Worm (Caenorhabditis elegans) whole organism, L2 larva: ENCODE data around the gene suex-1.
A peak's percentile ranks its signal among the peaks of the same experiment; 100 is the strongest.
"Not testable (repeated sequence)": the region's sequence is repeated elsewhere in the genome, so short reads cannot be mapped to it uniquely, and the experiment has no call there.

ENCODE experiments used
- C34F6.9 ChIP-seq: fragments of 150-350 bp; optimal IDR thresholded peaks from 2 replicates; lab custom pipeline; 2014; ENCODE audit warnings: missing biosample characterization, missing genetic modification characterization
- F13H6.1 ChIP-seq: sonication (generic microtip); optimal IDR thresholded peaks from 2 replicates; lab custom pipeline; 2016; ENCODE audit warnings: missing genetic modification characterization, missing compliant biosample characterization
- Y55F3AM.14 ChIP-seq: fragments of 200-800 bp; sonication (Bioruptor generic); optimal IDR thresholded peaks from 2 replicates; lab custom pipeline; 2018; ENCODE audit warnings: mild to moderate bottlenecking, missing genetic modification characterization, missing compliant biosample characterization
- ZK546.5 ChIP-seq: sonication (generic microtip); optimal IDR thresholded peaks from 2 replicates; lab custom pipeline; 2017; ENCODE audit warnings: missing biosample characterization, missing genetic modification characterization
- alr-1 ChIP-seq: fragments of 150-350 bp; optimal IDR thresholded peaks from 2 replicates; lab custom pipeline; 2014; ENCODE audit warnings: missing biosample characterization, missing genetic modification characterization
- aly-2 ChIP-seq: fragments of 150-350 bp; optimal IDR thresholded peaks from 2 replicates; lab custom pipeline; 2014; ENCODE audit warnings: missing biosample characterization, missing genetic modification characterization
- ama-1 ChIP-seq: fragments of 150-350 bp; optimal IDR thresholded peaks from 2 replicates; lab custom pipeline; 2018; ENCODE audit warnings: inconsistent platforms
- ceh-16 ChIP-seq: fragments of 150-350 bp; optimal IDR thresholded peaks from 2 replicates; lab custom pipeline; 2014; ENCODE audit warnings: missing biosample characterization, missing genetic modification characterization
- dmd-4 ChIP-seq: sonication (generic microtip); optimal IDR thresholded peaks from 2 replicates; lab custom pipeline; 2017; ENCODE audit warnings: missing biosample characterization, missing genetic modification characterization
- egl-27 ChIP-seq: sonication (generic microtip); optimal IDR thresholded peaks from 3 replicates; lab custom pipeline; 2017; ENCODE audit warnings: missing biosample characterization, missing genetic modification reagents, missing genetic modification characterization
- elt-3 ChIP-seq: sonication (generic microtip); optimal IDR thresholded peaks from 2 replicates; lab custom pipeline; 2017; ENCODE audit warnings: missing biosample characterization, missing genetic modification characterization
- fos-1 ChIP-seq: fragments of 150-350 bp; optimal IDR thresholded peaks from 2 replicates; lab custom pipeline; 2014; ENCODE audit warnings: missing biosample characterization, missing genetic modification characterization
- gmeb-1 ChIP-seq: fragments of 150-350 bp; optimal IDR thresholded peaks from 2 replicates; lab custom pipeline; 2014; ENCODE audit warnings: missing biosample characterization, missing genetic modification characterization
- lin-13 ChIP-seq: fragments of 150-350 bp; optimal IDR thresholded peaks from 2 replicates; lab custom pipeline; 2014; ENCODE audit warnings: missing biosample characterization, missing genetic modification reagents, missing genetic modification characterization
- lin-39 ChIP-seq: fragments of 150-350 bp; optimal IDR thresholded peaks from 2 replicates; lab custom pipeline; 2014; ENCODE audit warnings: missing biosample characterization, missing genetic modification reagents, missing genetic modification characterization
- lsy-2 ChIP-seq, 2 experiments: fragments of 150-350 bp in 1 of 2; sonication (generic microtip) in 1 of 2; optimal IDR thresholded peaks; 2 replicates each; lab custom pipeline; 2014 to 2017; ENCODE audit warnings: missing biosample characterization in 2 of 2, missing genetic modification characterization in 2 of 2
- mbf-1 ChIP-seq: sonication (generic microtip); optimal IDR thresholded peaks from 2 replicates; lab custom pipeline; 2017; ENCODE audit warnings: missing biosample characterization, missing genetic modification characterization
- nhr-10 ChIP-seq: sonication (generic microtip); optimal IDR thresholded peaks from 2 replicates; lab custom pipeline; 2017; ENCODE audit warnings: missing biosample characterization, missing genetic modification characterization
- nhr-12 ChIP-seq: fragments of 150-350 bp; optimal IDR thresholded peaks from 2 replicates; lab custom pipeline; 2014; ENCODE audit warnings: missing biosample characterization, missing genetic modification characterization
- nhr-21 ChIP-seq: fragments of 150-350 bp; optimal IDR thresholded peaks from 2 replicates; lab custom pipeline; 2014; ENCODE audit warnings: missing biosample characterization, missing genetic modification characterization
- nhr-23 ChIP-seq: fragments of 150-350 bp; optimal IDR thresholded peaks from 2 replicates; lab custom pipeline; 2014; ENCODE audit warnings: missing biosample characterization, missing genetic modification reagents, missing genetic modification characterization
- nhr-25 ChIP-seq: fragments of 150-350 bp; sonication (generic microtip); optimal IDR thresholded peaks from 3 replicates; lab custom pipeline; 2014; ENCODE audit warnings: missing biosample characterization, missing genetic modification characterization
- nhr-6 ChIP-seq: fragments of 150-350 bp; optimal IDR thresholded peaks from 2 replicates; lab custom pipeline; 2014; ENCODE audit warnings: missing biosample characterization, missing genetic modification characterization
- sma-3 ChIP-seq: sonication (generic microtip); optimal IDR thresholded peaks from 2 replicates; lab custom pipeline; 2016; ENCODE audit warnings: missing genetic modification reagents, missing genetic modification characterization, missing compliant biosample characterization
- sma-9 ChIP-seq, 2 experiments: fragments of 150-350 bp in 1 of 2; sonication (generic microtip) in 1 of 2; optimal IDR thresholded peaks; 2 replicates each; lab custom pipeline; 2014 to 2016; ENCODE audit warnings: missing genetic modification characterization in 2 of 2, mild to moderate bottlenecking in 1 of 2, missing biosample characterization in 1 of 2, missing compliant biosample characterization in 1 of 2, missing genetic modification reagents in 1 of 2, moderate library complexity in 1 of 2
- snpc-4 ChIP-seq: fragments of 150-350 bp; optimal IDR thresholded peaks from 2 replicates; lab custom pipeline; 2014; ENCODE audit warnings: missing biosample characterization, missing genetic modification characterization
- unc-55 ChIP-seq: fragments of 150-350 bp; sonication (generic microtip); optimal IDR thresholded peaks from 3 replicates; lab custom pipeline; 2014; ENCODE audit warnings: missing biosample characterization, missing genetic modification reagents, missing genetic modification characterization
- unc-62 ChIP-seq: fragments of 150-350 bp; optimal IDR thresholded peaks from 2 replicates; lab custom pipeline; 2014; ENCODE audit warnings: missing biosample characterization, missing genetic modification reagents, missing genetic modification characterization
- zag-1 ChIP-seq: fragments of 150-350 bp; optimal IDR thresholded peaks from 2 replicates; lab custom pipeline; 2014; ENCODE audit warnings: missing biosample characterization, missing genetic modification characterization
- ztf-1 ChIP-seq: fragments of 200-800 bp; sonication (Bioruptor generic); conservative IDR thresholded peaks from 2 replicates; pipeline ENCODE4 v1.3.6; 2022; ENCODE audit warnings: missing genetic modification characterization, missing compliant biosample characterization
- ztf-11 ChIP-seq: sonication (generic microtip); optimal IDR thresholded peaks from 2 replicates; lab custom pipeline; 2017; ENCODE audit warnings: missing biosample characterization, missing genetic modification characterization
- ztf-4 ChIP-seq: fragments of 150-350 bp; optimal IDR thresholded peaks from 2 replicates; lab custom pipeline; 2014; ENCODE audit warnings: missing biosample characterization, missing genetic modification characterization

suex-1 gene

DNA sequence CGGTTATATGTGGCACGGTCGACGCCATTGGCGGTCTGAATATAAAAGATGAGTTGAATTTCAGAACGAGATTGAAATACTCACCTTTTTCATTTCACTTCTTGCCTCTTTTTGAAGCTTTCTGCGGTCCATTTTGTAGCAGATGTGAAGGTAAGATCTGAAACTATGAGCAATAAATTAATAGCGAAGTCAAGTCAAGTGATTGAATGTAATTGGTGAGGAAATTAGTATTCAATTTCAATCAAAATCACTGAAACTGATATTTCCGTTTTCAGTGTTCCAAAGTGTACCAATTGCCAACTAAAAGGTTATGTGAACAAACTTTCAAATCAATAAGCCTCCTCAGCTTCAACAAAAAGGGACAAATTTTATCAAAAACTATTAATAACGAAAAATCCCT is 43.6 kb upstream of the suex-1 start, which contains the start of gene C17C3.24:
TSS of gene C17C3.24 (minus strand) at position 101 of the 400 bp plus-strand sequence.
- no peak for TF ChIP-seq nhr-10 (tag; lab: Kevin White, UChicago)

DNA sequence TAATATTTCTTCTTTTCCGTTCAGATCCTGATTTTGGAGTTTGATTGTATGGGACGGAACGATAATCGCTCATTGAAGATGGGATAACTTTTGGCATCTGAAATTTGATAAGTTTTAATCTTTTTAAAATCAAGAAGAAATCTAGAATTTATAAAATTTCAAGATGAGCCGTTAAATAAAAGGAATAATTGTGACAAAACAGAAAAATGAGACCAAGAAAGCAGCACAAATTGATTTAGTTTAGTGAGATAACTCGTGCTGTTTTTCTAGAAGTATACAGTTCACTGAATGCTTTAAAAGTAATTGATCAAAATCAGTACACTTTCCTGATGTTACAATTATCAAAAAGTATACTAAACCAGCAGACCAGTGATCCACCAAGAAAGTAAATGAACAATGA is 42.1 kb upstream of the suex-1 start, which contains the start of gene hlh-27:
TSS of gene hlh-27 (minus strand) at position 101 of the 400 bp plus-strand sequence.
- TF ChIP-seq F13H6.1 (tag; lab: Kevin White, UChicago); sma-9 (GFP tag; optimal IDR thresholded peaks at IDR 0.05; lab: Kevin White, UChicago); sma-9 (tag; optimal IDR thresholded peaks at IDR 0.05; lab: Kevin White, UChicago); egl-27 (tag; lab: Kevin White, UChicago): not testable (repeated sequence)

DNA sequence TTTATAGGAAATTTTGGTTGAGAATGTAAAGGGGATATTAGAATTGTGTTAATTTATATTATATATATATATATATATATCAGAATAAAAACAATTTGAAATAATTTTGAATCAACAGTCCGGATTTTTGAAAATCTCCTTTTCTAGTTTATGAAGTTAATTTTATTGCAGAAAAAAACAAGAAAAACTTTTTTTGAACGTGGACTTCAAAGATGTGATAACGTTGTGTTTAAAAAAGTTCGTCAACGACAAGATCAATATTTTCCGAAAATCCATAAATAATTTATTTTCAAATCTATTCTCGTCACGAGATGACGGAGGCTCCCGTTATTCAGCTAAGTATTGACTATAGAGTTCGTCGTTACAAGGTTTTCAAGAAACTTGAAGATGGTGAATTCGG is 39.5 kb upstream of the suex-1 start, which contains the start of gene C17C3.11:
TSS of gene C17C3.11 (plus strand) at position 301 of the 400 bp plus-strand sequence.
- TF ChIP-seq nhr-23 (tag; lab: Kevin White, UChicago) (no peak), zag-1 (tag; lab: Kevin White, UChicago) (no peak), nhr-10 (tag; lab: Kevin White, UChicago) (no peak), unc-55 (GFP tag; lab: Kevin White, UChicago) (peak; percentile 46)

DNA sequence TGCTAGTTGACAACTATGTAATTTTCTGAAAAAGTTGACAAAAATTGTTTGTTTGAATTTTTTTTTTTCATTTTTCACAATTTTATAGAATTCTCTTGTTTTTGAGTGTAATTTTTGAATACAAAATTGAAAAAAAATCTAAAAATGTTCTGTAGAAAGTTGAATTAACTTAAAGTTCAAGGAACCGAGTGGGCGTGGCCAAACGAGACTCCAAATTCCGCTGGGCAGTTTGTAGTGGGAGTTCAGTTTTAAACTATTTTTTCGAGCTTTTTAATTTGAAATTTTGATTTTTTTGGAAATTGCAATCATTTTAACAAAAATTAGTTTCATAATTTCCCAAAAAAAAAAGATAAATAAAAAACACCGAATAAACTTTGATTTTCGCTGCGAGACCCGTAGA is 39.0 kb upstream of the suex-1 start:
- TF ChIP-seq egl-27 (tag; lab: Kevin White, UChicago), result no peak
- TF ChIP-seq ZK546.5 (tag; lab: Kevin White, UChicago), result no peak
- no peak for TF ChIP-seq gmeb-1
- no peak for TF ChIP-seq fos-1 (tag; lab: Kevin White, UChicago)
- no peak for TF ChIP-seq lsy-2 (tag; optimal IDR thresholded peaks at IDR 0.05; lab: Kevin White, UChicago)
- no peak for TF ChIP-seq Y55F3AM.14 (GFP tag; lab: Kevin White, UChicago)
- TF ChIP-seq sma-9 (GFP tag; optimal IDR thresholded peaks at IDR 0.05; lab: Kevin White, UChicago), result no peak
- TF ChIP-seq sma-9 (tag; optimal IDR thresholded peaks at IDR 0.05; lab: Kevin White, UChicago), result no peak
- no peak for TF ChIP-seq ztf-11 (tag; lab: Kevin White, UChicago)
- no peak for TF ChIP-seq elt-3 (tag; lab: Kevin White, UChicago)
- no peak for TF ChIP-seq nhr-6
- TF ChIP-seq, all 48 proteins: peak for 0

DNA sequence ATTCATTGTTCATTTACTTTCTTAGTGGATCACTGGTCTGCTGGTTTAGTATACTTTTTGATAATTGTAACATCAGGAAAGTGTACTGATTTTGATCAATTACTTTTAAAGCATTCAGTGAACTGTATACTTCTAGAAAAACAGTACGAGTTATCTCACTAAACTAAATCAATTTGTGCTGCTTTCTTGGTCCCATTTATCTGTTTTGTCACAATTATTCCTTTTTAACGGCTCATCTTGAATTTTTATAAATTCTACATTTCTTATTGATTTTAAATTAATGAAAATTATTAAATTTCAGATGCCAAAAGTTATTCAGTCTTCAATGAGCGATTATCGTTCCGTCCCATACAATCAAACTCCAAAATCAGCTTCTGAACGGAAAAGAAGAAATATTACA is 36.9 kb upstream of the suex-1 start, which contains the start of gene hlh-25:
TSS of gene hlh-25 (plus strand) at position 301 of the 400 bp plus-strand sequence.
- not testable (repeated sequence) for TF ChIP-seq lin-39 (tag; lab: Kevin White, UChicago); dmd-4; lin-13 (GFP tag; lab: Kevin White, UChicago)

DNA sequence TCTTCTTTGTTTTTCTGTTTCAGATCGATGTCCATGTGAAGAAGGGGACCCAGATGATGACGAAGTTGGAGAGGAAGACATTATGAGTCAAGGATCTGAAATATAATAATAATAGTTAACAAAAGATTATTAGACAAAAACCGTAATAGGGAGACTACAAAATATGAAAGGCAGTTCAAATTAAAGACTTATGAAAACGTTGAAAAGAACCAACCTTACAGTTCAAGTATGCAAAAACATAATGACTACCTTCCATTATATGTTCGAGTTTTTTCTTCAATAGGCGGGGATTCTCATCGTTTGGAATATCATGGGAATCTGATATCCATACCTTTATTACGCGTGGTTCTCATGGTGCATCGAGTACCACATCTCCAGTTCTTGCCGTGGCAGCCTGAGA is 35.6 kb upstream of the suex-1 start, which contains the start of gene hlh-26:
TSS of gene hlh-26 (minus strand) at position 101 of the 400 bp plus-strand sequence.
- TF ChIP-seq zag-1 (tag; lab: Kevin White, UChicago), result no peak
- no peak for TF ChIP-seq sma-3 (GFP tag; lab: Kevin White, UChicago)
- TF ChIP-seq nhr-6, result no peak
- TF ChIP-seq alr-1 (tag; lab: Kevin White, UChicago), result no peak
- TF ChIP-seq ztf-4, result no peak
- TF ChIP-seq nhr-21 (tag; lab: Kevin White, UChicago), result no peak
- no peak for TF ChIP-seq egl-27 (tag; lab: Kevin White, UChicago)
- no peak for TF ChIP-seq mbf-1 (tag; lab: Kevin White, UChicago)
- TF ChIP-seq nhr-10 (tag; lab: Kevin White, UChicago), result no peak

DNA sequence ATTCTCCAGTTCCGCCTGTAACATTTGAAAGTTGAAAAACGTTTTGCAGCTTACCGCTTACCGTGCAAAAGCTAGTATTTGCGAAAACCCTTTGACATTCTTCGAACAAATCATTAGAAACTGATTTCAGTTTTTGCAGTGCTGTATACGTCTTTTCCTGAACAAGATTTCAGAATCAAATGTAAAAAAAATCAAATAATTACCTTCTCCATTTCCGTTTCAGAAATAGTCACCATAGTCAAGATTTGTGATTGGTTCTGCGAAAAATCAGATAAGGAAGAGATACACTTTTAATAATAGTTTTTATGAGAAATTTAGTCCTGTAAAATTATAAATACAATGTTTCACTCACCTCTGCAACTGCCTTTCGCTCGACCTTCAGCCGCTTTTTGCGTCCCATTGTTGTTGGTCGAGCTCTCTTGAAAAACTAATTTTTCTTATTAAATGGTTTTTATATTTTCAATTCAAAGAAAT is 33.8 kb upstream of the suex-1 start, which contains the start of gene C17C3.9:
TSS of gene C17C3.9 (minus strand) at position 424 of the 474 bp plus-strand sequence.
- TF ChIP-seq ceh-16 (tag; lab: Kevin White, UChicago), result no peak

DNA sequence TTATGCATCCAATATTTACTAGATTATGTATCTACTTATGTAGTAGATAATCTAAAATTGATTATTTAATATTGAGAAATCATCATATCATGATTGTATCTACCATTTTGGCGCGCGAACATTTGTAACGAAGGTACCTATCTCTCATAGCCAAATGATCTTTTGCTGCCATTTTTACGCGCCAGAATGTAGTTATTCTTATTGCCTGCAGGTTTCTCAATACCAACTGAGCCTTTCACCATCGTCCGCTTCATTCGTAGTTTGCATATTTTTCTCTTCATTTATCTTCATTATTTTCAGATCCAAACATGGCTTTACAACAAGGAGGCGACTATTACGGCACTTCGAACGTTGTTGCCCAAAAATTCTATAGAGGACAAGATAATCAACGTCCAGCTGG is 29.8 kb upstream of the suex-1 start, which contains the start of gene ZK177.1:
TSS of gene ZK177.1 (plus strand) at position 301 of the 400 bp plus-strand sequence.
- TF ChIP-seq nhr-23 (tag; lab: Kevin White, UChicago) (no peak), ztf-1 (no peak), ama-1 (no peak), snpc-4 (tag; lab: Kevin White, UChicago) (no peak), nhr-10 (tag; lab: Kevin White, UChicago) (no peak), nhr-25 (tag; lab: Kevin White, UChicago) (no peak), sma-9 (GFP tag; optimal IDR thresholded peaks at IDR 0.05; lab: Kevin White, UChicago) (no peak), sma-9 (tag; optimal IDR thresholded peaks at IDR 0.05; lab: Kevin White, UChicago) (no peak), ZK546.5 (tag; lab: Kevin White, UChicago) (no peak), unc-55 (GFP tag; lab: Kevin White, UChicago) (no peak), lsy-2 (tag; optimal IDR thresholded peaks at IDR 0.05; lab: Kevin White, UChicago) (no peak), alr-1 (tag; lab: Kevin White, UChicago) (no peak), zag-1 (tag; lab: Kevin White, UChicago) (no peak), gmeb-1 (no peak), unc-62 (no peak), C34F6.9 (tag; lab: Kevin White, UChicago) (no peak), aly-2 (tag; lab: Kevin White, UChicago) (no peak), nhr-12 (tag; lab: Kevin White, UChicago) (no peak)
- TF ChIP-seq, all 48 proteins: peak for 0
